Worm (Caenorhabditis elegans) whole organism, L4 larva: ENCODE data around the gene F07G6.10.
"Not testable (repeated sequence)": the region's sequence is repeated elsewhere in the genome, so short reads cannot be mapped to it uniquely, and the experiment has no call there.

Experiments
- ZK546.5 ChIP-seq, 2 experiments: sonication (generic microtip); optimal IDR thresholded peaks; 2 replicates each; lab custom pipeline; 2017; ENCODE audit warnings: missing biosample characterization in 2 of 2, missing genetic modification characterization in 2 of 2
- ceh-82 ChIP-seq: sonication (generic microtip); optimal IDR thresholded peaks from 2 replicates; lab custom pipeline; 2017; ENCODE audit warnings: missing biosample characterization, missing genetic modification characterization
- daf-8 ChIP-seq: fragments of 200-800 bp; sonication (Bioruptor generic); IDR thresholded peaks from 2 replicates; pipeline ENCODE4 v1.3.6; 2022; ENCODE audit warnings: missing genetic modification characterization, missing compliant biosample characterization
- lin-13 ChIP-seq: fragments of 150-350 bp; optimal IDR thresholded peaks from 2 replicates; lab custom pipeline; 2014; ENCODE audit warnings: missing biosample characterization, missing genetic modification reagents, missing genetic modification characterization
- mdt-29 ChIP-seq: fragments of 200-800 bp; sonication (Bioruptor generic); IDR thresholded peaks from 2 replicates; pipeline ENCODE4 v1.3.6; 2022; ENCODE audit warnings: missing genetic modification reagents, missing genetic modification characterization, missing compliant biosample characterization
- mep-1 ChIP-seq: fragments of 150-350 bp; sonication (generic microtip); optimal IDR thresholded peaks from 3 replicates; lab custom pipeline; 2014; ENCODE audit warnings: missing biosample characterization, missing genetic modification characterization
- nhr-41 ChIP-seq: fragments of 200-800 bp; sonication (Bioruptor generic); IDR thresholded peaks from 2 replicates; pipeline ENCODE4 v1.3.6; 2022; ENCODE audit warnings: missing genetic modification reagents, missing genetic modification characterization, missing compliant biosample characterization
- skn-1 ChIP-seq: fragments of 150-350 bp; optimal IDR thresholded peaks from 2 replicates; lab custom pipeline; 2014; ENCODE audit warnings: missing biosample characterization, missing genetic modification characterization
- unc-62 ChIP-seq, 3 experiments: fragments of 150-350 bp in 1 of 3; sonication (generic microtip); optimal IDR thresholded peaks in 2 of 3; peaks in 1 of 3; 1 replicate in 1 of 3; 2 replicates in 2 of 3; lab custom pipeline; 2014 to 2017; ENCODE audit warnings: missing biosample characterization in 3 of 3, missing genetic modification characterization in 3 of 3, missing genetic modification reagents in 3 of 3, missing genotype in 1 of 3
- ztf-11 ChIP-seq: fragments of 150-350 bp; optimal IDR thresholded peaks from 2 replicates; lab custom pipeline; 2014; ENCODE audit warnings: missing biosample characterization, missing genetic modification characterization

DNA sequence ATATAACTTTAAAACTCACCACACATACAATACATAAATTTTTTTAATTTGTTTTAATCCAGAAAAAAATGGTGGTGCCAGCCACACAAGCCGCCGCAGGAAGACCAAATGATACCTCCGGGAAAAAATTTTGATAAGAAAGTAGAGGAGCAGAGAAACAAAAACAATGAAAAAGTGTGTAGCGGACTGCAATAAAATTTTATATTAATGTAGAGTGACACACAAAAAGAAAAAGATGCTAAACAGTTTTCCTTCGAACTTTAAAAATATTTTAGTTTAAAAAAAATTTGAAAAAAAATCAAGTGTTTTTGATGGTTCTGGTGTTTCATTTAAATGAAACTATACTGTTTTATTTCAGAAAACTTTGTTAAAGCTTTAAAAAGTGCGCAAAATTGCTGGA, 47.7 kb upstream of the F07G6.10 start, which contains the start of gene C36C9.12:
- TF ChIP-seq skn-1 (tag; lab: Kevin White, UChicago); nhr-41 (GFP tag; lab: Robert Waterston, UW); ZK546.5 (tag; optimal IDR thresholded peaks at IDR 0.05; lab: Kevin White, UChicago); ceh-82; ztf-11; unc-62 (GFP tag; optimal IDR thresholded peaks at IDR 0.05 in 1 of 2; lab: Kevin White, UChicago); unc-62 (tag; optimal IDR thresholded peaks at IDR 0.05; lab: Kevin White, UChicago); lin-13 (GFP tag; lab: Kevin White, UChicago); mdt-29; daf-8 (GFP tag; lab: Robert Waterston, UW); mep-1: not testable (repeated sequence)
